Worm (Caenorhabditis elegans) whole organism, late embryonic: Measurements from ENCODE around the gene EGAP9.4.

Experiments used
- C08G9.2 ChIP-seq: sonication (generic microtip); optimal IDR thresholded peaks from 2 replicates; lab custom pipeline; 2016; ENCODE audit warnings: mild to moderate bottlenecking, missing genetic modification characterization, moderate library complexity, missing compliant biosample characterization
- C38D4.7 ChIP-seq: fragments of 200-800 bp; sonication (Bioruptor generic); optimal IDR thresholded peaks from 2 replicates; lab custom pipeline; 2018; ENCODE audit warnings: mild to moderate bottlenecking, missing genetic modification characterization, moderate library complexity, missing compliant biosample characterization
- K09A11.1 ChIP-seq: sonication (generic microtip); optimal IDR thresholded peaks from 2 replicates; lab custom pipeline; 2017; ENCODE audit warnings: antibody characterized with exemption, mild to moderate bottlenecking, missing genetic modification characterization, missing compliant biosample characterization; ENCODE audit not compliant: insufficient read depth
- T23F11.4 ChIP-seq: fragments of 200-800 bp; sonication (Bioruptor generic); optimal IDR thresholded peaks from 2 replicates; lab custom pipeline; 2018; ENCODE audit warnings: mild to moderate bottlenecking, missing genetic modification characterization, missing compliant biosample characterization
- ceh-18 ChIP-seq: sonication (generic microtip); optimal IDR thresholded peaks from 2 replicates; lab custom pipeline; 2016; ENCODE audit warnings: missing genetic modification characterization, missing compliant biosample characterization
- ceh-19 ChIP-seq: fragments of 200-800 bp; sonication (Bioruptor generic); optimal IDR thresholded peaks from 2 replicates; lab custom pipeline; 2018; ENCODE audit warnings: mild to moderate bottlenecking, missing genetic modification characterization, missing compliant biosample characterization
- ceh-31 ChIP-seq: sonication (generic microtip); optimal IDR thresholded peaks from 2 replicates; lab custom pipeline; 2016; ENCODE audit warnings: missing genetic modification characterization, missing compliant biosample characterization
- ceh-45 ChIP-seq: fragments of 200-800 bp; sonication (Bioruptor generic); IDR thresholded peaks from 2 replicates; pipeline ENCODE4 v1.3.6; 2022; ENCODE audit warnings: missing genetic modification reagents, missing genetic modification characterization, missing compliant biosample characterization
- ceh-6 ChIP-seq: fragments of 200-800 bp; sonication (Bioruptor generic); optimal IDR thresholded peaks from 2 replicates; lab custom pipeline; 2018; ENCODE audit warnings: mild to moderate bottlenecking, missing genetic modification characterization, missing compliant biosample characterization
- dmd-4 ChIP-seq: sonication (generic microtip); optimal IDR thresholded peaks from 2 replicates; lab custom pipeline; 2016; ENCODE audit warnings: borderline replicate concordance, missing genetic modification characterization, missing compliant biosample characterization
- dve-1 ChIP-seq: sonication (generic microtip); optimal IDR thresholded peaks from 2 replicates; lab custom pipeline; 2017; ENCODE audit warnings: antibody characterized with exemption, mild to moderate bottlenecking, missing genetic modification characterization, missing compliant biosample characterization
- elt-2 ChIP-seq: sonication (generic microtip); optimal IDR thresholded peaks from 2 replicates; lab custom pipeline; 2016; ENCODE audit warnings: missing genetic modification reagents, missing genetic modification characterization, missing compliant biosample characterization
- fax-1 ChIP-seq: sonication (generic microtip); optimal IDR thresholded peaks from 2 replicates; lab custom pipeline; 2016; ENCODE audit warnings: missing genotype, missing genetic modification characterization, missing compliant biosample characterization
- fkh-10 ChIP-seq: fragments of 150-350 bp; optimal IDR thresholded peaks from 2 replicates; lab custom pipeline; 2014; ENCODE audit warnings: missing biosample characterization, missing genetic modification reagents, missing genetic modification characterization
- fkh-6 ChIP-seq: sonication (generic microtip); optimal IDR thresholded peaks from 2 replicates; lab custom pipeline; 2016; ENCODE audit warnings: missing genetic modification characterization, missing compliant biosample characterization
- gmeb-2 ChIP-seq: sonication (generic microtip); optimal IDR thresholded peaks from 2 replicates; lab custom pipeline; 2016; ENCODE audit warnings: missing genetic modification characterization, inconsistent platforms, missing compliant biosample characterization
- hlh-13 ChIP-seq: fragments of 200-800 bp; sonication (Bioruptor generic); optimal IDR thresholded peaks from 2 replicates; lab custom pipeline; 2018; ENCODE audit warnings: mild to moderate bottlenecking, missing genetic modification characterization, missing compliant biosample characterization
- hlh-15 ChIP-seq: sonication (generic microtip); optimal IDR thresholded peaks from 2 replicates; lab custom pipeline; 2016; ENCODE audit warnings: missing genetic modification characterization, missing compliant biosample characterization
- hlh-6 ChIP-seq: sonication (generic microtip); optimal IDR thresholded peaks from 2 replicates; lab custom pipeline; 2016; ENCODE audit warnings: missing genotype, missing genetic modification characterization, missing compliant biosample characterization
- hlh-8 ChIP-seq: sonication (generic microtip); optimal IDR thresholded peaks from 2 replicates; lab custom pipeline; 2016; ENCODE audit warnings: missing genotype, missing genetic modification characterization, missing compliant biosample characterization
- lin-11 ChIP-seq: fragments of 200-800 bp; sonication (Bioruptor generic); optimal IDR thresholded peaks from 2 replicates; lab custom pipeline; 2018; ENCODE audit warnings: mild to moderate bottlenecking, missing genetic modification characterization, missing compliant biosample characterization
- pag-3 ChIP-seq: sonication (generic microtip); optimal IDR thresholded peaks from 2 replicates; lab custom pipeline; 2016; ENCODE audit warnings: missing compliant biosample characterization, missing genetic modification characterization, borderline replicate concordance
- pat-9 ChIP-seq: fragments of 200-800 bp; sonication (Bioruptor generic); optimal IDR thresholded peaks from 2 replicates; lab custom pipeline; 2018; ENCODE audit warnings: mild to moderate bottlenecking, missing genetic modification characterization, moderate library complexity, missing compliant biosample characterization
- pax-1 ChIP-seq: fragments of 150-350 bp; optimal IDR thresholded peaks from 2 replicates; lab custom pipeline; 2014; ENCODE audit warnings: missing biosample characterization, missing genetic modification characterization
- pha-4 ChIP-seq: fragments of 150-350 bp; optimal IDR thresholded peaks from 2 replicates; lab custom pipeline; 2018; ENCODE audit warnings: missing biosample characterization, missing genetic modification reagents, missing genetic modification characterization
- rnt-1 ChIP-seq: sonication (generic microtip); optimal IDR thresholded peaks from 2 replicates; lab custom pipeline; 2016; ENCODE audit warnings: missing genetic modification characterization, missing compliant biosample characterization
- sox-2 ChIP-seq: fragments of 200-800 bp; sonication (Bioruptor generic); IDR thresholded peaks from 2 replicates; pipeline ENCODE4 v1.3.6; 2022; ENCODE audit warnings: missing genetic modification reagents, missing genetic modification characterization, missing compliant biosample characterization
- tbx-7 ChIP-seq: sonication (generic microtip); optimal IDR thresholded peaks from 2 replicates; lab custom pipeline; 2016; ENCODE audit warnings: missing genotype, missing genetic modification characterization, missing compliant biosample characterization
- ttx-3 ChIP-seq: sonication (generic microtip); optimal IDR thresholded peaks from 2 replicates; lab custom pipeline; 2016; ENCODE audit warnings: missing genetic modification reagents, missing genetic modification characterization, missing compliant biosample characterization
- unc-3 ChIP-seq, 2 experiments: fragments of 200-800 bp in 1 of 2; sonication (Bioruptor generic) in 1 of 2; sonication (generic microtip) in 1 of 2; conservative IDR thresholded peaks in 1 of 2; optimal IDR thresholded peaks in 1 of 2; 2 replicates each; pipeline versions ENCODE4 v1.3.6 to Lab custom; 2016 to 2022; ENCODE audit warnings: missing compliant biosample characterization in 2 of 2, missing genetic modification characterization in 2 of 2, missing genetic modification reagents in 1 of 2
- unc-42 ChIP-seq: sonication (generic microtip); optimal IDR thresholded peaks from 2 replicates; lab custom pipeline; 2016; ENCODE audit warnings: missing genotype, missing genetic modification characterization, missing compliant biosample characterization
- unc-86 ChIP-seq: sonication (generic microtip); optimal IDR thresholded peaks from 2 replicates; lab custom pipeline; 2016; ENCODE audit warnings: missing genetic modification characterization, missing compliant biosample characterization
- zip-5 ChIP-seq: sonication (generic microtip); optimal IDR thresholded peaks from 2 replicates; lab custom pipeline; 2016; ENCODE audit warnings: missing genetic modification characterization, missing compliant biosample characterization
- ztf-16 ChIP-seq: sonication (generic microtip); optimal IDR thresholded peaks from 2 replicates; lab custom pipeline; 2017; ENCODE audit warnings: missing genetic modification characterization, missing compliant biosample characterization

The EGAP9.4 gene

DNA sequence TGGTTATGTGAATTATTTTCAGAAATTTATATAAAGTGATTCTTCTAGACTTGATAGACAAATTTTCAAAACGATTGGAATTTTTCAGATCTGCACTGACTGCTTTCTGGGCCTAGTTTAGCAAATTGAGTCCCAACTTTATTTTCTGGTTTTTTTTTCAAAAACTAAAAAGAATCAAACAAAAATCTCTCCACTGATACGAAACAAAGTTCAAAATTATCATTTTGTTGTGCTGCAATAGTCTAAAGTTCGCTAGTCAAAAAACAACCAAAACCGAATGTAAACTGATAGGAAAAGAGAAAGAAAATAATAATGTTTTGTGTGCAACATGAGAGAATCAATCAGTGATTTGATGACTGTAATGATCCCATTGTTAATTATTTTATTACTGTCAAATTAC, 26.8 kb upstream of the EGAP9.4 start, which contains the start of gene lipl-4:
TSS of gene lipl-4 (plus strand) at position 301 of the 400 bp plus-strand sequence.
- TF ChIP-seq K09A11.1 (tag; lab: Kevin White, UChicago), result no peak
- no peak for TF ChIP-seq unc-3 (GFP tag; conservative IDR thresholded peaks at IDR 0.05; lab: Robert Waterston, UW)
- no peak for TF ChIP-seq unc-3 (tag; optimal IDR thresholded peaks at IDR 0.05; lab: Kevin White, UChicago)
- TF ChIP-seq sox-2 (GFP tag; lab: Robert Waterston, UW), result no peak
- no peak for TF ChIP-seq ceh-19 (GFP tag; lab: Kevin White, UChicago)
- TF ChIP-seq dve-1 (tag; lab: Kevin White, UChicago), result no peak
- TF ChIP-seq fax-1, result no peak
- TF ChIP-seq hlh-8 (tag; lab: Kevin White, UChicago), result no peak
- no peak for TF ChIP-seq ceh-31 (tag; lab: Kevin White, UChicago)
- no peak for TF ChIP-seq unc-86
- TF ChIP-seq ceh-18, result no peak
- TF ChIP-seq unc-42, result no peak
- no peak for TF ChIP-seq ceh-6
- no peak for TF ChIP-seq C08G9.2 (tag; lab: Kevin White, UChicago)
- TF ChIP-seq hlh-15 (tag; lab: Kevin White, UChicago), result no peak
- no peak for TF ChIP-seq ztf-16 (tag; lab: Kevin White, UChicago)
- TF ChIP-seq hlh-6, result no peak

DNA sequence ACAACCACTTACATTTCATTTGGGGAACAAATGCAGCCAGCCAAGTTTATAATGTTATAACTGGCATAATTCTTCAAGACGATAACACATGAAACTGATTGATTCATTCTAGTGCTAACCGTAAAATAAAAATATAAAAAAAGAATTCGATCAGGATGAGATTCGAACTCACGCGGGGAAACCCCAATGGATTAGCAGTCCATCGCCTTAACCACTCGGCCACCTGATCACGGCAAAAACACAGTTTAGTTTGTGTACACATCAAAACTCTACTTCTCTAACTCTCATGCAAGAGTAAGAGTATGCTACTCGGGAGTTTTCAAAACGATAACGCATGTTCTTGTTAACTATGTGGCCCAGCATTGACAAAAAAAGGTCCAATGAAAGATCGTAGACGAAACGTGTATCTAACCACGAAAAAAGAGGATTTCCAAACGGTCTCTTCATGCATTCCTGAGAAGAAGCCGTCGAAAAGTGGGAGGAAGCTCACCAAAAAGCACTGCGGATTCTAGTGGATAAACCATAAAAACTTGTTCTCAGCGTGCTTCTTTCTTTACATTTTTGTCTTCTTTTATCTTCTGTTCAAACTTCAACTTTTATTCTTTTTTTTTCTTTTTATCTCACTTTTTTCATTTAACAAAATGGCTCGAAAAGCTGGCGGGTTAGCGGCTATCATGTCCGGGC, 24.8 kb upstream of the EGAP9.4 start, which contains the start of gene twk-10:
TSS of gene twk-10 (plus strand) at position 634 of the 684 bp plus-strand sequence.
- TF ChIP-seq ceh-45 (GFP tag; lab: Robert Waterston, UW) (no peak), elt-2 (tag; lab: Kevin White, UChicago) (peak; percentile 11), gmeb-2 (tag; lab: Kevin White, UChicago) (no peak)

DNA sequence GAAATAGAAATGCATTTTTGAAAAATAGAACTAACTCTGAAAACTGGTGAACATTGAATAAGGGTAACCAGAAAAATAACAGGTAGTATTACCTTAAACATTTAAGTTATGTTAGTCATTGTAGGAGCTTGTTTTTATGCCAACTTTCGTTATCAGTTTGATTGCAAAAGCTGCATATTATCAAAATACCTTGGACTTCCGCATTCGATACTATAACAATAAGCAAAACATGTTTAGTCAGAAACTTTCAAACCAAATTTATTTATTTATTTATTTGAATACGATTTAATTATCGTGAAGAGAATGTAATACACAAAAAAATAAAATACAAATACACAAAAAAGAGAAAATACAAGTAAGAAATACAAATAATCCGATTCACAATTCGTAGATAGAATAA, 22.4 kb upstream of the EGAP9.4 start, which contains the start of gene K04A8.19:
TSS of gene K04A8.19 (minus strand) at position 101 of the 400 bp plus-strand sequence.
- TF ChIP-seq ceh-45 (GFP tag; lab: Robert Waterston, UW) (no peak), rnt-1 (tag; lab: Kevin White, UChicago) (no peak), pax-1 (tag; lab: Kevin White, UChicago) (no peak), C38D4.7 (GFP tag; lab: Kevin White, UChicago) (no peak), fkh-6 (no peak), ceh-31 (tag; lab: Kevin White, UChicago) (no peak), pag-3 (tag; lab: Kevin White, UChicago) (no peak), tbx-7 (tag; lab: Kevin White, UChicago) (no peak), ttx-3 (tag; lab: Kevin White, UChicago) (no peak), hlh-6 (no peak)

DNA sequence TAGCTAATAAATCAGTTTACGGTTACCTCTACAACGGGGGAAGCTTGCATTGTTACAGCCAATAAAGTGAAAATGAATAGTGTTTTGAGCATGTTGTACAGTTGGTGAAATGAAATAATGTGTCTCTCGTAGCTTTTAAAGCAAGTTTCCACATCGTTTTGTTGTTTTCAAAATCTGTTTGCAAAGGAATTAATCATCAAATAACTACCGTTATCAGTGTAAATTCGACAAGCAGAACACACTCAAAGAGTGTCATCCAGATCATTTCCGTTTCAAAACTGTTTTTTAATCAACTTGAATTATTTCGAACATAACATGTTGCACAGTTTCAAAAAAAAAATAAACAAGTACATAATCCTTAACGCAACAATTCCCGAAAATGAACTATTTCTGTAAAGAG, 19.6 kb upstream of the EGAP9.4 start, which contains the start of gene spp-27:
TSS of gene spp-27 (minus strand) at position 101 of the 400 bp plus-strand sequence.
- no peak for TF ChIP-seq pha-4 (tag; lab: Kevin White, UChicago)
- no peak for TF ChIP-seq pat-9 (tag; lab: Kevin White, UChicago)
- TF ChIP-seq hlh-13 (GFP tag; lab: Kevin White, UChicago), result no peak
- TF ChIP-seq fkh-10, result no peak
- TF ChIP-seq unc-3 (GFP tag; conservative IDR thresholded peaks at IDR 0.05; lab: Robert Waterston, UW), result no peak
- no peak for TF ChIP-seq unc-3 (tag; optimal IDR thresholded peaks at IDR 0.05; lab: Kevin White, UChicago)
- no peak for TF ChIP-seq zip-5 (tag; lab: Kevin White, UChicago)
- TF ChIP-seq T23F11.4, result no peak
- no peak for TF ChIP-seq dmd-4 (tag; lab: Kevin White, UChicago)
- no peak for TF ChIP-seq lin-11 (tag; lab: Kevin White, UChicago)
- TF ChIP-seq unc-42, result no peak
